Worm (Caenorhabditis elegans) whole organism, L1 larva: ENCODE measurements around the gene sucl-1.

Source experiments
- C16A3.4 ChIP-seq: fragments of 150-350 bp; optimal IDR thresholded peaks from 2 replicates; lab custom pipeline; 2014; ENCODE audit warnings: missing biosample characterization, missing genetic modification characterization
- alr-1 ChIP-seq: fragments of 200-800 bp; sonication (Bioruptor generic); optimal IDR thresholded peaks from 2 replicates; lab custom pipeline; 2018; ENCODE audit warnings: borderline replicate concordance, mild to moderate bottlenecking, missing genetic modification characterization, missing compliant biosample characterization
- ama-1 ChIP-seq: fragments of 150-350 bp; optimal IDR thresholded peaks from 2 replicates; lab custom pipeline; 2014
- blmp-1 ChIP-seq: fragments of 150-350 bp; optimal IDR thresholded peaks from 2 replicates; lab custom pipeline; 2014; ENCODE audit warnings: missing biosample characterization, missing genetic modification characterization
- ceh-63 ChIP-seq: fragments of 200-800 bp; sonication (Bioruptor generic); optimal IDR thresholded peaks from 2 replicates; lab custom pipeline; 2018; ENCODE audit warnings: mild to moderate bottlenecking, missing genetic modification characterization, missing compliant biosample characterization
- ceh-8 ChIP-seq: fragments of 200-800 bp; sonication (Bioruptor generic); optimal IDR thresholded peaks from 2 replicates; lab custom pipeline; 2018; ENCODE audit warnings: mild to moderate bottlenecking, missing genetic modification characterization, moderate library complexity, missing compliant biosample characterization
- ceh-82 ChIP-seq, 3 experiments: fragments of 150-350 bp in 1 of 3; sonication (generic microtip) in 2 of 3; optimal IDR thresholded peaks; 2 replicates each; lab custom pipeline; 2014 to 2017; ENCODE audit warnings: missing biosample characterization in 3 of 3, missing genetic modification characterization in 3 of 3
- ces-1 ChIP-seq: fragments of 150-350 bp; optimal IDR thresholded peaks from 2 replicates; lab custom pipeline; 2014; ENCODE audit warnings: missing biosample characterization, missing genetic modification reagents, missing genetic modification characterization
- dsc-1 ChIP-seq: sonication (generic microtip); optimal IDR thresholded peaks from 2 replicates; lab custom pipeline; 2016; ENCODE audit warnings: mild to moderate bottlenecking, missing genetic modification characterization, missing compliant biosample characterization
- efl-1 ChIP-seq, 4 experiments: fragments of 150-350 bp; optimal IDR thresholded peaks in 3 of 4; peaks in 1 of 4; 1 replicate in 1 of 4; 2 replicates in 3 of 4; lab custom pipeline; 2014; ENCODE audit warnings: missing biosample characterization in 2 of 4, missing genetic modification characterization in 2 of 4, missing genetic modification reagents in 2 of 4
- efl-3 ChIP-seq: fragments of 200-800 bp; sonication (Bioruptor generic); optimal IDR thresholded peaks from 2 replicates; lab custom pipeline; 2018; ENCODE audit warnings: mild to moderate bottlenecking, missing genetic modification characterization, missing compliant biosample characterization
- egl-27 ChIP-seq, 2 experiments: fragments of 150-350 bp in 1 of 2; sonication (generic microtip); optimal IDR thresholded peaks; 3 replicates each; lab custom pipeline; 2017 to 2018; ENCODE audit warnings: missing biosample characterization in 2 of 2, missing genetic modification characterization in 2 of 2, missing genetic modification reagents in 2 of 2
- elt-2 ChIP-seq: sonication (generic microtip); optimal IDR thresholded peaks from 2 replicates; lab custom pipeline; 2016; ENCODE audit warnings: missing genetic modification characterization, mild to moderate bottlenecking, inconsistent platforms, missing compliant biosample characterization, missing genetic modification reagents
- ets-5 ChIP-seq: fragments of 200-800 bp; sonication (Bioruptor generic); IDR thresholded peaks from 2 replicates; pipeline ENCODE4 v1.3.6; 2022; ENCODE audit warnings: missing genetic modification characterization, missing compliant biosample characterization
- fkh-4 ChIP-seq: sonication (generic microtip); optimal IDR thresholded peaks from 2 replicates; lab custom pipeline; 2016; ENCODE audit warnings: missing compliant biosample characterization, missing genetic modification characterization, borderline replicate concordance
- fkh-8 ChIP-seq: sonication (generic microtip); optimal IDR thresholded peaks from 2 replicates; lab custom pipeline; 2016; ENCODE audit warnings: mild to moderate bottlenecking, missing genetic modification characterization, missing compliant biosample characterization
- fos-1 ChIP-seq: fragments of 150-350 bp; optimal IDR thresholded peaks from 2 replicates; lab custom pipeline; 2014; ENCODE audit warnings: missing biosample characterization, missing genetic modification characterization
- irx-1 ChIP-seq: sonication (generic microtip); optimal IDR thresholded peaks from 2 replicates; lab custom pipeline; 2016; ENCODE audit warnings: missing genetic modification characterization, missing compliant biosample characterization
- lin-14 ChIP-seq: fragments of 200-800 bp; sonication (Bioruptor generic); optimal IDR thresholded peaks from 2 replicates; lab custom pipeline; 2018; ENCODE audit warnings: mild to moderate bottlenecking, missing genetic modification characterization, moderate library complexity, missing compliant biosample characterization
- lir-3 ChIP-seq: sonication (generic microtip); optimal IDR thresholded peaks from 2 replicates; lab custom pipeline; 2016; ENCODE audit warnings: mild to moderate bottlenecking, missing genetic modification characterization, moderate library complexity, missing compliant biosample characterization; ENCODE audit not compliant: poor library complexity
- lsy-2 ChIP-seq, 2 experiments: fragments of 150-350 bp; optimal IDR thresholded peaks; 2 replicates each; lab custom pipeline; 2014; ENCODE audit warnings: missing biosample characterization in 2 of 2, missing genetic modification characterization in 2 of 2
- nhr-11 ChIP-seq: fragments of 150-350 bp; optimal IDR thresholded peaks from 2 replicates; lab custom pipeline; 2014; ENCODE audit warnings: missing biosample characterization, missing genetic modification characterization
- nhr-19 ChIP-seq: fragments of 200-800 bp; sonication (Bioruptor generic); conservative IDR thresholded peaks from 2 replicates; pipeline ENCODE4 v1.3.6; 2022; ENCODE audit warnings: missing genetic modification characterization, missing compliant biosample characterization
- nhr-237 ChIP-seq: fragments of 150-350 bp; optimal IDR thresholded peaks from 2 replicates; lab custom pipeline; 2014; ENCODE audit warnings: missing biosample characterization, missing genetic modification characterization
- nhr-47 ChIP-seq: sonication (generic microtip); optimal IDR thresholded peaks from 2 replicates; lab custom pipeline; 2016; ENCODE audit warnings: mild to moderate bottlenecking, missing genetic modification characterization, moderate library complexity, missing compliant biosample characterization
- nhr-85 ChIP-seq: sonication (generic microtip); peaks from one replicate; lab custom pipeline; 2016; ENCODE audit warnings: missing genetic modification characterization, inconsistent platforms, missing compliant biosample characterization
- pag-3 ChIP-seq: sonication (generic microtip); optimal IDR thresholded peaks from 2 replicates; lab custom pipeline; 2017; ENCODE audit warnings: missing genetic modification characterization, mild to moderate bottlenecking, missing compliant biosample characterization, antibody characterized with exemption, borderline replicate concordance; ENCODE audit not compliant: insufficient read depth
- snu-23 ChIP-seq: sonication (generic microtip); optimal IDR thresholded peaks from 2 replicates; lab custom pipeline; 2016; ENCODE audit warnings: missing genetic modification characterization, missing compliant biosample characterization
- sox-4 ChIP-seq: sonication (generic microtip); optimal IDR thresholded peaks from 2 replicates; lab custom pipeline; 2016; ENCODE audit warnings: missing genetic modification characterization, missing compliant biosample characterization
- swsn-7 ChIP-seq: sonication (generic microtip); optimal IDR thresholded peaks from 2 replicates; lab custom pipeline; 2016; ENCODE audit warnings: missing genetic modification characterization, missing compliant biosample characterization
- tbx-2 ChIP-seq: sonication (generic microtip); optimal IDR thresholded peaks from 2 replicates; lab custom pipeline; 2016; ENCODE audit warnings: missing genetic modification characterization, missing compliant biosample characterization
- unc-30 ChIP-seq: sonication (generic microtip); optimal IDR thresholded peaks from 2 replicates; lab custom pipeline; 2017; ENCODE audit warnings: missing biosample characterization, missing genetic modification characterization
- unc-62 ChIP-seq: fragments of 150-350 bp; optimal IDR thresholded peaks from 2 replicates; lab custom pipeline; 2014; ENCODE audit warnings: missing biosample characterization, missing genetic modification reagents, missing genetic modification characterization
- unc-86 ChIP-seq: sonication (generic microtip); optimal IDR thresholded peaks from 2 replicates; lab custom pipeline; 2016; ENCODE audit warnings: missing genetic modification characterization, missing compliant biosample characterization
- unc-98 ChIP-seq: fragments of 200-800 bp; sonication (Bioruptor generic); IDR thresholded peaks from 2 replicates; pipeline ENCODE4 v1.3.6; 2022; ENCODE audit warnings: missing genetic modification characterization, missing compliant biosample characterization
- vab-15 ChIP-seq: sonication (generic microtip); optimal IDR thresholded peaks from 2 replicates; lab custom pipeline; 2017; ENCODE audit warnings: missing genotype, mild to moderate bottlenecking, missing genetic modification characterization, missing compliant biosample characterization
- xbp-1 ChIP-seq: sonication (generic microtip); optimal IDR thresholded peaks from 2 replicates; lab custom pipeline; 2016; ENCODE audit warnings: missing genetic modification characterization, missing compliant biosample characterization

The sucl-1 gene

DNA sequence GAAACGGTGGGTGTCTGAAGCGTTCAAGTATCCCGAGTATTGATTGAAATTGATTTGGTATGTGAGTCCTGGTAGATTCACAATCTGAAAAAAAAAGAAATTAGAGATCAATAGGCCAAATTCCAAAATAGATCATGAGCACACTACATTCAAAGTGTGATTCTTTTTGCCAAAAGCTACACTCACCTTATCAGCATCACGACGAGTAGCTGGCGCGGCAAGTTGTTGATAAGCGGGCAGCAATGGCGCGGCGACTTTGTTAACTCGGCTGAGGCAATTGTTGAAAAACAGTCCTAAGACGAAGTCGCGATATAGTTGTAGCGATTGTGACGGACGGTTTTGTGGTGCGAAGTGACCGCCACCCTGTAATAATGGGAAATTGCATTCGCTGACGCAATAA, 15.2 kb downstream of the sucl-1 start:
- TF ChIP-seq nhr-85 (no peak), elt-2 (peak; percentile 66)

DNA sequence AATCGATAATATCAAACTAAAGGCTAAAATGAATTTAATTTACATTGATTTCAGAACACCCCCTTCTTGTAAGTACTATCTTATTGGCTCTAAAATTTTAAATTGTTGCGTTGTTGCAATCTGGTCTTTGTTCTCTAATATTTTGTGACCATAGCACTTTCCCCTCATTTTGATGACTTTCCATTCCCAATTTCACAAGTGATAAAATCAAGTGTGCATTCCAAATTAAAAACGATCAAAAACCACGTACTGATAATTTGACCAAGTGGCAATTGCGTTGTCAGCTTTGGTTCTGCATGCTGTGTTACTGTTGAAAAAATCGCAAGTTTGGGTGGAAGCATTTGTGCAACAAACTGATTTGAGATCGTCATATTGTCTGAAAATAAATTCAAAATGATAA, 16.5 kb downstream of the sucl-1 start:
- TF ChIP-seq fkh-4 = no peak
- peak; percentile 16 for TF ChIP-seq elt-2
- TF ChIP-seq, all 84 proteins: peak for 1

ce11 chrX:14771682-14772081, 17.9 kb downstream of the sucl-1 start, which contains the start of gene Y16B4A.2:
Gene Y16B4A.2 (minus strand): TSS chrX:14771851.
- TF ChIP-seq snu-23 (GFP tag; lab: Kevin White, UChicago) = no peak
- TF ChIP-seq elt-2 = peak; percentile 8

- TF ChIP-seq lsy-2 (tag; optimal IDR thresholded peaks at IDR 0.05; lab: Kevin White, UChicago) (no peak), efl-3 (GFP tag; lab: Kevin White, UChicago) (no peak), xbp-1 (tag; lab: Kevin White, UChicago) (no peak), ceh-8 (GFP tag; lab: Kevin White, UChicago) (no peak), unc-98 (GFP tag; lab: Robert Waterston, UW) (no peak), nhr-85 (peak; percentile 36), C16A3.4 (tag; lab: Kevin White, UChicago) (no peak)
Observed at ce11 chrX:14773238-14773637, 19.4 kb downstream of the sucl-1 start, which contains the start of gene unc-3. Gene unc-3 (plus strand): TSS chrX:14773538.

ce11 chrX:14775222-14775621, 21.4 kb downstream of the sucl-1 start:
- TF ChIP-seq pag-3 (tag; lab: Kevin White, UChicago) (no peak), nhr-47 (tag; lab: Kevin White, UChicago) (no peak), unc-62 (GFP tag; lab: Kevin White, UChicago) (no peak), xbp-1 (tag; lab: Kevin White, UChicago) (no peak), tbx-2 (tag; lab: Kevin White, UChicago) (no peak), efl-1 (optimal IDR thresholded peaks at IDR 0.05; lab: Kevin White, UChicago) (no peak), efl-1 (GFP tag; optimal IDR thresholded peaks at IDR 0.05 in 1 of 2; lab: Kevin White, UChicago) (no peak), ceh-82 (tag; optimal IDR thresholded peaks at IDR 0.05; lab: Kevin White, UChicago) (no peak), unc-98 (GFP tag; lab: Robert Waterston, UW) (no peak), ceh-8 (GFP tag; lab: Kevin White, UChicago) (no peak), elt-2 (no peak), unc-30 (no peak), lir-3 (no peak), ces-1 (no peak), unc-86 (tag; lab: Kevin White, UChicago) (no peak), nhr-19 (GFP tag; lab: Robert Waterston, UW) (no peak)

DNA sequence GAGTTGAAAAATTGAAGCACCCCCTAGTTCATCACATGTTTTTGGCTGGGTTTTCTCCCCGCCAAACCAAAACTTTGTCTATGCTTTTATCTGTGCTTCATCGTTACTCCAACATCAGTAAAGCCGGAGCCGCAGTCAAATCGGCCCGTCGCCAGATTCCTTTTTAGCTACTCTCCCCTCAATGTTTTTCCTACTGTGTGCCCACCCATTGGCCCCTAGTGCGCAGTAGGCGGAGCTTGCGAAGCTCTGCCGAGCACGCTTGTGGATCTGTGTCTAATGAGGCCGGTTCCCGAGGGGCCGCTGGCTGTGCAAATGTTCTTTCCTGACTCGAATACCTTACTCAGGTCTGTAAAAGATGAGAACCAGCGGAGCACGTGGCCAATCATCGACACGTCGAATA, 22.5 kb downstream of the sucl-1 start:
- TF ChIP-seq elt-2 (no peak), swsn-7 (tag; lab: Kevin White, UChicago) (no peak), irx-1 (tag; lab: Kevin White, UChicago) (no peak), ces-1 (no peak), vab-15 (tag; lab: Kevin White, UChicago) (no peak), pag-3 (tag; lab: Kevin White, UChicago) (no peak), ama-1 (lab: Kevin White, UChicago) (no peak), snu-23 (GFP tag; lab: Kevin White, UChicago) (no peak), xbp-1 (tag; lab: Kevin White, UChicago) (no peak), nhr-11 (tag; lab: Kevin White, UChicago) (no peak), alr-1 (no peak), sox-4 (tag; lab: Kevin White, UChicago) (no peak), egl-27 (tag; optimal IDR thresholded peaks at IDR 0.05; lab: Kevin White, UChicago) (no peak), ets-5 (GFP tag; lab: Robert Waterston, UW) (no peak), blmp-1 (tag; lab: Kevin White, UChicago) (no peak), efl-1 (optimal IDR thresholded peaks at IDR 0.05; lab: Kevin White, UChicago) (no peak), efl-1 (GFP tag; optimal IDR thresholded peaks at IDR 0.05 in 1 of 2; lab: Kevin White, UChicago) (peak in 1 of 2 experiments; percentile 93), lin-14 (GFP tag; lab: Kevin White, UChicago) (peak; percentile 37), unc-98 (GFP tag; lab: Robert Waterston, UW) (no peak), nhr-237 (tag; lab: Kevin White, UChicago) (no peak), fos-1 (no peak), unc-30 (no peak), tbx-2 (tag; lab: Kevin White, UChicago) (peak; percentile 21), ceh-63 (no peak), fkh-8 (tag; lab: Kevin White, UChicago) (no peak), fkh-4 (no peak), dsc-1 (tag; lab: Kevin White, UChicago) (no peak)
